Fruit fly (Drosophila melanogaster): ENCODE data around the gene Dscam4.

Gene Dscam4

dm6 chr3L:8285773-8286172, 47.3 kb downstream of the Dscam4 start (continued):
- TF ChIP-seq CG5245 (GFP tag; optimal IDR thresholded peaks at IDR 0.05) (no peak), Sin3A (optimal IDR thresholded peaks at IDR 0.05) (no peak), CG7745 (tag; optimal IDR thresholded peaks at IDR 0.05) (no peak), cato (GFP tag; optimal IDR thresholded peaks at IDR 0.05; ENCODE audit: borderline replicate concordance) (no peak), grau (tag; optimal IDR thresholded peaks at IDR 0.05) (peak; percentile 12), yki (optimal IDR thresholded peaks at IDR 0.05) (no peak), hth (optimal IDR thresholded peaks at IDR 0.05) (no peak), Hsf (GFP tag; optimal IDR thresholded peaks at IDR 0.05) (no peak), Ptx1 (GFP tag; IDR thresholded peaks at IDR 0.05) (0 out of 2 replicates have a peak, but pooled peaks have one; percentile 29), Sox100B (GFP tag; optimal IDR thresholded peaks at IDR 0.05) (peak; percentile 12), CG1233 (GFP tag; optimal IDR thresholded peaks at IDR 0.05) (no peak), CG5953 (GFP tag; IDR thresholded peaks at IDR 0.05) (no peak), CG11247 (GFP tag; IDR thresholded peaks at IDR 0.05) (no peak), dmrt11E (tag; optimal IDR thresholded peaks at IDR 0.05) (no peak), Bteb2 (GFP tag; optimal IDR thresholded peaks at IDR 0.05) (no peak), Vsx1 (GFP tag; optimal IDR thresholded peaks at IDR 0.05) (no peak), H2.0 (GFP tag; IDR thresholded peaks at IDR 0.05) (no peak), CG6254 (GFP tag; optimal IDR thresholded peaks at IDR 0.05) (no peak), sisA (GFP tag; IDR thresholded peaks at IDR 0.05) (no peak), Taf1 (GFP tag; IDR thresholded peaks at IDR 0.05) (no peak), CG4282 (GFP tag; optimal IDR thresholded peaks at IDR 0.05) (no peak), trem (tag; optimal IDR thresholded peaks at IDR 0.05) (no peak), CG13424 (tag; optimal IDR thresholded peaks at IDR 0.05) (no peak), CG7839 (tag; optimal IDR thresholded peaks at IDR 0.05) (peak; percentile 44), fd64A (GFP tag; optimal IDR thresholded peaks at IDR 0.05) (no peak), tup (GFP tag; optimal IDR thresholded peaks at IDR 0.05) (no peak), Trl (optimal IDR thresholded peaks at IDR 0.05) (no peak), Trl (GFP tag; optimal IDR thresholded peaks at IDR 0.05) (no peak), twi (tag; optimal IDR thresholded peaks at IDR 0.05) (no peak), Hr51 (GFP tag; optimal IDR thresholded peaks at IDR 0.05) (peak in 1 of 2 experiments; percentile 35), Aef1 (GFP tag; IDR thresholded peaks at IDR 0.05) (no peak), dmrt99B (tag; optimal IDR thresholded peaks at IDR 0.05) (peak; percentile 53), pan (optimal IDR thresholded peaks at IDR 0.05) (no peak), pan (GFP tag; optimal IDR thresholded peaks at IDR 0.05 in 1 of 2, IDR thresholded peaks at IDR 0.05 in 1 of 2) (no peak), h (optimal IDR thresholded peaks at IDR 0.05) (no peak), CG12219 (GFP tag; optimal IDR thresholded peaks at IDR 0.05) (no peak), Adf1 (GFP tag; IDR thresholded peaks at IDR 0.05) (no peak), CG10959 (GFP tag; IDR thresholded peaks at IDR 0.05) (no peak), tll (GFP tag; optimal IDR thresholded peaks at IDR 0.05) (no peak), Sry-β (GFP tag; optimal IDR thresholded peaks at IDR 0.05) (no peak), nmo (GFP tag; optimal IDR thresholded peaks at IDR 0.05) (peak; percentile 21), ATbp (GFP tag; optimal IDR thresholded peaks at IDR 0.05) (no peak), CG9797 (GFP tag; optimal IDR thresholded peaks at IDR 0.05) (no peak), CG9727 (GFP tag; optimal IDR thresholded peaks at IDR 0.05) (no peak), Asciz (GFP tag; optimal IDR thresholded peaks at IDR 0.05) (no peak), CG15601 (tag; optimal IDR thresholded peaks at IDR 0.05) (no peak), Sox102F (GFP tag; optimal IDR thresholded peaks at IDR 0.05) (no peak), run (tag; optimal IDR thresholded peaks at IDR 0.05) (no peak), Antp (GFP tag; optimal IDR thresholded peaks at IDR 0.05) (no peak), CG14860 (GFP tag; IDR thresholded peaks at IDR 0.05; ENCODE audit: partially characterized antibody) (no peak), Hand (GFP tag; optimal IDR thresholded peaks at IDR 0.05) (no peak), Bgb (GFP tag; IDR thresholded peaks at IDR 0.05; ENCODE audit: partially characterized antibody) (no peak), CG6765 (GFP tag; optimal IDR thresholded peaks at IDR 0.05) (no peak)
